Worm (Caenorhabditis elegans) whole organism, L4 larva: ENCODE results near the gene T11F8.5.

Experiments used
- R02D3.7 ChIP-seq: fragments of 150-350 bp; sonication (generic microtip); optimal IDR thresholded peaks from 3 replicates; lab custom pipeline; 2014; ENCODE audit warnings: missing biosample characterization, missing genetic modification characterization
- aha-1 ChIP-seq: fragments of 150-350 bp; peaks from one replicate; lab custom pipeline; 2014; ENCODE audit warnings: missing biosample characterization, missing genetic modification characterization
- ama-1 ChIP-seq: fragments of 150-350 bp; optimal IDR thresholded peaks from 2 replicates; lab custom pipeline; 2014; ENCODE audit warnings: inconsistent platforms, mixed read lengths
- ceh-28 ChIP-seq: fragments of 150-350 bp; optimal IDR thresholded peaks from 2 replicates; lab custom pipeline; 2014; ENCODE audit warnings: missing biosample characterization, missing genetic modification reagents, missing genetic modification characterization
- dpl-1 ChIP-seq: fragments of 150-350 bp; optimal IDR thresholded peaks from 2 replicates; lab custom pipeline; 2014; ENCODE audit warnings: missing biosample characterization, missing genetic modification reagents, missing genetic modification characterization
- fkh-10 ChIP-seq: fragments of 150-350 bp; optimal IDR thresholded peaks from 2 replicates; lab custom pipeline; 2014; ENCODE audit warnings: missing biosample characterization, missing genetic modification reagents, missing genetic modification characterization
- jun-1 ChIP-seq: fragments of 150-350 bp; optimal IDR thresholded peaks from 2 replicates; lab custom pipeline; 2014; ENCODE audit warnings: missing biosample characterization, missing genetic modification reagents, missing genetic modification characterization
- lsy-2 ChIP-seq, 2 experiments: fragments of 150-350 bp in 1 of 2; sonication (generic microtip) in 1 of 2; optimal IDR thresholded peaks; 2 replicates each; lab custom pipeline; 2014 to 2017; ENCODE audit warnings: missing biosample characterization in 2 of 2, missing genetic modification characterization in 2 of 2
- mxl-3 ChIP-seq: fragments of 200-800 bp; sonication (Bioruptor generic); optimal IDR thresholded peaks from 2 replicates; lab custom pipeline; 2018; ENCODE audit warnings: mild to moderate bottlenecking, missing genetic modification characterization, missing compliant biosample characterization
- nhr-76 ChIP-seq: fragments of 150-350 bp; optimal IDR thresholded peaks from 2 replicates; lab custom pipeline; 2014; ENCODE audit warnings: missing biosample characterization, missing genetic modification characterization
- rbr-2 ChIP-seq: sonication (generic microtip); optimal IDR thresholded peaks from 2 replicates; lab custom pipeline; 2016; ENCODE audit warnings: missing genotype, missing genetic modification characterization, missing compliant biosample characterization
- spr-3 ChIP-seq: fragments of 200-800 bp; sonication (Bioruptor generic); optimal IDR thresholded peaks from 2 replicates; lab custom pipeline; 2018; ENCODE audit warnings: mild to moderate bottlenecking, missing genetic modification characterization, missing compliant biosample characterization
- tag-97 ChIP-seq: fragments of 200-800 bp; sonication (Bioruptor generic); IDR thresholded peaks from 2 replicates; pipeline ENCODE4 v1.3.6; 2022; ENCODE audit warnings: missing genetic modification characterization, missing compliant biosample characterization
- ztf-11 ChIP-seq: fragments of 150-350 bp; optimal IDR thresholded peaks from 2 replicates; lab custom pipeline; 2014; ENCODE audit warnings: missing biosample characterization, missing genetic modification characterization

ce11 chrIV:5514789-5515188 is 32.0 kb downstream of the T11F8.5 start:
- no peak for TF ChIP-seq ama-1 (lab: Kevin White, UChicago)
- TF ChIP-seq R02D3.7 (tag; lab: Kevin White, UChicago), result no peak
- TF ChIP-seq fkh-10 (GFP tag; lab: Kevin White, UChicago), result no peak
- no peak for TF ChIP-seq lsy-2 (tag; optimal IDR thresholded peaks at IDR 0.05; lab: Kevin White, UChicago)
- TF ChIP-seq rbr-2, result no peak
- no peak for TF ChIP-seq tag-97 (GFP tag; lab: Robert Waterston, UW)
- no peak for TF ChIP-seq spr-3 (GFP tag; lab: Kevin White, UChicago)
- no peak for TF ChIP-seq nhr-76 (tag; lab: Kevin White, UChicago)
- no peak for TF ChIP-seq dpl-1
- no peak for TF ChIP-seq ceh-28
- no peak for TF ChIP-seq ztf-11 (tag; lab: Kevin White, UChicago)
- TF ChIP-seq jun-1, result no peak
- no peak for TF ChIP-seq mxl-3
- no peak for TF ChIP-seq aha-1 (tag; lab: Kevin White, UChicago)
